Worm (Caenorhabditis elegans) whole organism, L2 larva: ENCODE results near the gene F26H11.8.

Source experiments
- crh-2 ChIP-seq: sonication (generic microtip); optimal IDR thresholded peaks from 2 replicates; lab custom pipeline; 2017; ENCODE audit warnings: missing biosample characterization, missing genetic modification characterization
- egl-27 ChIP-seq: sonication (generic microtip); optimal IDR thresholded peaks from 3 replicates; lab custom pipeline; 2017; ENCODE audit warnings: missing biosample characterization, missing genetic modification reagents, missing genetic modification characterization
- nhr-77 ChIP-seq: fragments of 150-350 bp; optimal IDR thresholded peaks from 2 replicates; lab custom pipeline; 2014; ENCODE audit warnings: missing biosample characterization, missing genetic modification characterization
- snpc-4 ChIP-seq: fragments of 150-350 bp; optimal IDR thresholded peaks from 2 replicates; lab custom pipeline; 2014; ENCODE audit warnings: missing biosample characterization, missing genetic modification characterization
- ztf-1 ChIP-seq: fragments of 200-800 bp; sonication (Bioruptor generic); conservative IDR thresholded peaks from 2 replicates; pipeline ENCODE4 v1.3.6; 2022; ENCODE audit warnings: missing genetic modification characterization, missing compliant biosample characterization
- ztf-11 ChIP-seq: sonication (generic microtip); optimal IDR thresholded peaks from 2 replicates; lab custom pipeline; 2017; ENCODE audit warnings: missing biosample characterization, missing genetic modification characterization
- ztf-4 ChIP-seq: fragments of 150-350 bp; optimal IDR thresholded peaks from 2 replicates; lab custom pipeline; 2014; ENCODE audit warnings: missing biosample characterization, missing genetic modification characterization

- no peak for TF ChIP-seq nhr-77 (tag; lab: Kevin White, UChicago)
- no peak for TF ChIP-seq crh-2
- no peak for TF ChIP-seq ztf-1 (GFP tag; lab: Robert Waterston, UW)
- no peak for TF ChIP-seq ztf-11 (tag; lab: Kevin White, UChicago)
- no peak for TF ChIP-seq ztf-4 (tag; lab: Kevin White, UChicago)
- TF ChIP-seq egl-27 (tag; lab: Kevin White, UChicago): no peak
- no peak for TF ChIP-seq snpc-4
These were observed 37.5 kb upstream of the F26H11.8 start for ce11 chrII:14350768-14351167.
